Fruit fly (Drosophila melanogaster) whole organism, embryonic: ENCODE data around the gene ppl.
A peak's percentile ranks its signal among the peaks of the same experiment; 100 is the strongest.

Experiments used
- Asciz ChIP-seq: fragments of 200-800 bp; sonication (Bioruptor generic); optimal IDR thresholded peaks from 2 replicates; lab custom pipeline; 2017; ENCODE audit warnings: missing biosample characterization, mild to moderate bottlenecking, missing genetic modification characterization, missing genetic modification reagents
- Awh ChIP-seq: fragments of 200-800 bp; sonication (Bioruptor generic); IDR thresholded peaks from 2 replicates; pipeline ENCODE4, ENCODE4 v1.3.6; 2022; ENCODE audit warnings: missing biosample characterization, missing genetic modification characterization
- Blimp-1 ChIP-seq: fragments of 200-800 bp; sonication (Bioruptor generic); optimal IDR thresholded peaks from 3 replicates; lab custom pipeline; 2018; ENCODE audit warnings: missing biosample characterization, missing genetic modification characterization, mild to moderate bottlenecking, moderate library complexity, missing genetic modification reagents
- CG10274 ChIP-seq: fragments of 200-800 bp; sonication (Bioruptor generic); optimal IDR thresholded peaks from 3 replicates; lab custom pipeline; 2017; ENCODE audit warnings: missing biosample characterization, mild to moderate bottlenecking, missing genetic modification characterization
- CG10366 ChIP-seq: fragments of 200-800 bp; sonication (Bioruptor generic); IDR thresholded peaks from 2 replicates; pipeline ENCODE4 v1.3.6; 2022; ENCODE audit warnings: missing biosample characterization, missing genetic modification characterization
- CG10979 ChIP-seq: fragments of 200-800 bp; sonication (Bioruptor generic); optimal IDR thresholded peaks from 2 replicates; lab custom pipeline; 2018; ENCODE audit warnings: missing biosample characterization, mild to moderate bottlenecking, missing genetic modification characterization, moderate library complexity
- CG11504 ChIP-seq: fragments of 200-800 bp; sonication (Bioruptor generic); optimal IDR thresholded peaks from 3 replicates; lab custom pipeline; 2019; ENCODE audit warnings: missing biosample characterization, mild to moderate bottlenecking, missing genetic modification characterization, moderate library complexity
- CG12155 ChIP-seq: fragments of 200-800 bp; sonication (Bioruptor generic); optimal IDR thresholded peaks from 3 replicates; lab custom pipeline; 2016; ENCODE audit warnings: missing biosample characterization, missing genetic modification characterization
- CG12769 ChIP-seq: fragments of 200-800 bp; sonication (Bioruptor generic); optimal IDR thresholded peaks from 2 replicates; lab custom pipeline; 2019; ENCODE audit warnings: missing biosample characterization, mild to moderate bottlenecking, missing genetic modification characterization, moderate library complexity
- CG15514 ChIP-seq: fragments of 200-800 bp; sonication (Bioruptor generic); optimal IDR thresholded peaks from 3 replicates; lab custom pipeline; 2017; ENCODE audit warnings: missing biosample characterization, missing genetic modification characterization, mild to moderate bottlenecking, moderate library complexity, missing genetic modification reagents
- CG1602 ChIP-seq: fragments of 200-800 bp; sonication (Bioruptor generic); optimal IDR thresholded peaks from 3 replicates; lab custom pipeline; 2016; ENCODE audit warnings: missing biosample characterization, missing genetic modification characterization
- CG18619 ChIP-seq: fragments of 200-800 bp; sonication (Bioruptor generic); optimal IDR thresholded peaks from 3 replicates; lab custom pipeline; 2017; ENCODE audit warnings: missing biosample characterization, mild to moderate bottlenecking, missing genetic modification characterization
- CG31441 ChIP-seq: fragments of 200-800 bp; sonication (Bioruptor generic); IDR thresholded peaks from 2 replicates; pipeline ENCODE4 v1.3.6; 2022; ENCODE audit warnings: missing biosample characterization, missing genetic modification characterization
- CG32772 ChIP-seq: fragments of 200-800 bp; sonication (Bioruptor generic); IDR thresholded peaks from 2 replicates; pipeline ENCODE4 v1.3.6; 2022; ENCODE audit warnings: missing biosample characterization, missing genetic modification characterization
- CG6272 ChIP-seq: fragments of 200-800 bp; sonication (Bioruptor generic); IDR thresholded peaks from 2 replicates; pipeline ENCODE4 v1.3.6; 2022; ENCODE audit warnings: missing biosample characterization, missing genetic modification characterization
- CG6689 ChIP-seq: fragments of 200-800 bp; sonication (Bioruptor generic); IDR thresholded peaks from 2 replicates; pipeline ENCODE4 v1.3.6; 2022; ENCODE audit warnings: missing biosample characterization, missing genetic modification characterization
- CG7839 ChIP-seq: fragments of 200-800 bp; sonication (Bioruptor generic); optimal IDR thresholded peaks from 3 replicates; lab custom pipeline; 2018; ENCODE audit warnings: missing biosample characterization, mild to moderate bottlenecking, missing genetic modification characterization, moderate library complexity
- CG7963 ChIP-seq: fragments of 200-800 bp; sonication (Bioruptor generic); IDR thresholded peaks from 3 replicates; pipeline ENCODE4 v1.3.6; 2022; ENCODE audit warnings: missing biosample characterization, missing genetic modification characterization; ENCODE audit not compliant: partially characterized antibody
- Chrac-16 ChIP-seq: fragments of 200-800 bp; sonication (Bioruptor generic); optimal IDR thresholded peaks from 3 replicates; lab custom pipeline; 2016; ENCODE audit warnings: missing biosample characterization, missing genetic modification characterization
- CkIIα-i1 ChIP-seq: fragments of 200-800 bp; sonication (Bioruptor generic); IDR thresholded peaks from 2 replicates; pipeline ENCODE4 v1.3.6; 2022; ENCODE audit warnings: missing biosample characterization, missing genetic modification characterization
- Dfd ChIP-seq, 2 experiments: fragments of >200 bp; optimal IDR thresholded peaks; 2 replicates each; lab custom pipeline; 2017; ENCODE audit warnings: missing biosample characterization in 2 of 2, missing genetic modification characterization in 2 of 2
- Eip74EF ChIP-seq, 2 experiments: fragments of 200-800 bp in 1 of 2; fragments of >200 bp in 1 of 2; sonication (Bioruptor generic) in 1 of 2; optimal IDR thresholded peaks; 2 replicates each; lab custom pipeline; 2017 to 2019; ENCODE audit warnings: missing biosample characterization in 2 of 2, missing genetic modification characterization in 2 of 2, mild to moderate bottlenecking in 1 of 2, moderate library complexity in 1 of 2
- Ets65A ChIP-seq: fragments of 200-800 bp; sonication (Bioruptor generic); peaks from one replicate; lab custom pipeline; 2016; ENCODE audit warnings: missing biosample characterization, missing genetic modification characterization
- Fer1 ChIP-seq: fragments of 200-800 bp; sonication (Bioruptor generic); optimal IDR thresholded peaks from 2 replicates; lab custom pipeline; 2017; ENCODE audit warnings: missing biosample characterization, mild to moderate bottlenecking, missing genetic modification characterization
- Hr51 ChIP-seq, 2 experiments: fragments of 200-800 bp; sonication (Bioruptor generic); optimal IDR thresholded peaks; 2 replicates in 1 of 2; 3 replicates in 1 of 2; lab custom pipeline; 2016 to 2018; ENCODE audit warnings: missing biosample characterization in 2 of 2, missing genetic modification characterization in 2 of 2, mild to moderate bottlenecking in 1 of 2, moderate library complexity in 1 of 2
- Sox102F ChIP-seq: fragments of 200-800 bp; sonication (Bioruptor generic); optimal IDR thresholded peaks from 2 replicates; lab custom pipeline; 2018; ENCODE audit warnings: missing biosample characterization, mild to moderate bottlenecking, missing genetic modification characterization, moderate library complexity
- Tbp ChIP-seq: fragments of >200 bp; optimal IDR thresholded peaks from 2 replicates; lab custom pipeline; 2018; ENCODE audit warnings: missing biosample characterization, missing genetic modification characterization
- Xrp1 ChIP-seq: fragments of 200-800 bp; sonication (Bioruptor generic); IDR thresholded peaks from 2 replicates; pipeline ENCODE4 v1.3.6; 2022; ENCODE audit warnings: missing biosample characterization, missing genetic modification characterization
- ara ChIP-seq: fragments of 200-800 bp; sonication (Bioruptor generic); IDR thresholded peaks from 2 replicates; pipeline ENCODE4 v1.3.6; 2022; ENCODE audit warnings: missing biosample characterization, missing genetic modification characterization
- ci ChIP-seq: fragments of 200-800 bp; sonication (Bioruptor generic); IDR thresholded peaks from 3 replicates; pipeline ENCODE4 v1.3.6; 2022; ENCODE audit warnings: missing biosample characterization, missing genetic modification characterization
- dm ChIP-seq: fragments of 200-800 bp; sonication (Bioruptor generic); optimal IDR thresholded peaks from 3 replicates; lab custom pipeline; 2016; ENCODE audit warnings: missing biosample characterization, missing genetic modification characterization
- esg ChIP-seq: fragments of 200-800 bp; sonication (Bioruptor generic); conservative IDR thresholded peaks from 2 replicates; pipeline ENCODE4 v1.3.6; 2022; ENCODE audit warnings: missing biosample characterization, missing genetic modification characterization
- grn ChIP-seq: fragments of 200-800 bp; sonication (Bioruptor generic); optimal IDR thresholded peaks from 3 replicates; lab custom pipeline; 2017; ENCODE audit warnings: missing biosample characterization, missing genetic modification characterization
- ham ChIP-seq: fragments of 200-800 bp; sonication (Bioruptor generic); IDR thresholded peaks from 2 replicates; pipeline ENCODE4 v1.3.6; 2022; ENCODE audit warnings: missing biosample characterization, missing genetic modification characterization
- jing ChIP-seq: fragments of 200-800 bp; sonication (Bioruptor generic); optimal IDR thresholded peaks from 2 replicates; lab custom pipeline; 2018; ENCODE audit warnings: missing biosample characterization, mild to moderate bottlenecking, missing genetic modification characterization
- ken ChIP-seq: fragments of 200-800 bp; sonication (Bioruptor generic); IDR thresholded peaks from 3 replicates; pipeline ENCODE4 v1.3.6; 2022; ENCODE audit warnings: missing biosample characterization, missing genetic modification characterization
- lmd ChIP-seq: fragments of 200-800 bp; sonication (Bioruptor generic); IDR thresholded peaks from 2 replicates; pipeline ENCODE4 v1.3.6; 2022; ENCODE audit warnings: missing biosample characterization, missing genetic modification characterization
- nau ChIP-seq: fragments of 200-800 bp; sonication (Bioruptor generic); optimal IDR thresholded peaks from 3 replicates; lab custom pipeline; 2017; ENCODE audit warnings: missing biosample characterization, mild to moderate bottlenecking, missing genetic modification characterization, missing genetic modification reagents
- nom ChIP-seq: fragments of 200-800 bp; sonication (Bioruptor generic); optimal IDR thresholded peaks from 2 replicates; lab custom pipeline; 2017; ENCODE audit warnings: missing biosample characterization, missing genetic modification characterization, mild to moderate bottlenecking, moderate library complexity, missing genetic modification reagents
- ranshi ChIP-seq: fragments of 200-800 bp; sonication (Bioruptor generic); IDR thresholded peaks from 2 replicates; pipeline ENCODE4 v1.3.6; 2022; ENCODE audit warnings: missing biosample characterization, missing genetic modification characterization
- repo ChIP-seq: fragments of 200-800 bp; sonication (Bioruptor generic); optimal IDR thresholded peaks from 2 replicates; lab custom pipeline; 2016; ENCODE audit warnings: missing biosample characterization, missing genetic modification characterization
- slou ChIP-seq: fragments of 200-800 bp; sonication (Bioruptor generic); optimal IDR thresholded peaks from 3 replicates; lab custom pipeline; 2016; ENCODE audit warnings: missing biosample characterization, missing genetic modification characterization
- sqz ChIP-seq: fragments of 200-800 bp; sonication (Bioruptor generic); optimal IDR thresholded peaks from 3 replicates; lab custom pipeline; 2018; ENCODE audit warnings: missing biosample characterization, mild to moderate bottlenecking, missing genetic modification characterization
- vnd ChIP-seq: fragments of 200-800 bp; sonication (Bioruptor generic); IDR thresholded peaks from 3 replicates; pipeline ENCODE4 v1.3.6; 2022; ENCODE audit warnings: missing biosample characterization, missing genetic modification characterization; ENCODE audit not compliant: partially characterized antibody

ppl gene

dm6 chr3L:21256062-21257023 lies 25.0 kb downstream of the ppl start (continued):
- TF ChIP-seq Fer1 (GFP tag; lab: Kevin White, UChicago) (no peak), ara (GFP tag; lab: Robert Waterston, UW) (no peak), CG6272 (GFP tag; lab: Robert Waterston, UW) (no peak), ci (GFP tag; lab: Robert Waterston, UW) (no peak), CG11504 (tag; lab: Kevin White, UChicago) (peak; percentile 15), Awh (GFP tag; lab: Robert Waterston, UW) (peak; percentile 62; the same call in 1 of the 2 replicates), Asciz (no peak), Hr51 (GFP tag; optimal IDR thresholded peaks at IDR 0.05; lab: Kevin White, UChicago) (peak in 1 of 2 experiments; percentile 16), dm (no peak), sqz (peak; percentile 32)

DNA sequence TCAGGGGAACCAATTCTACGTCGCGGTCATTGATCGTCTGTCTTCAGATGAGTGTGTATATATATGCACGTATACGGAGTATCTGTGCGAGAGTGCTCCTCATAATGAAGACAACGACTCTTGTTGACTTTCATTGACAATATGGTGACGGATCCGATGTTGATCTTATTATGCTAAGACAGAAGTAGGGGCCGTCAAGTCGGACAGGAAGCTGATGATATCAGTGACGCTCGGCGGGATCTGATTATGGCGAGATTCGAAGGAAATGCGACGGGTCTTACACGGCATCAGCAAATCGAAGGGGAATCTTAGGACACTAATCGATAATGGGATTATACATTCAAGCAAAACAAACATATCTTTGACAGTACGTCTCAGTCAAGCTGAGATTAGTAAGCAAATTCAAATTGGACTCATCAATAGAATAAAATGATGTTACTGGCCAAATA lies 26.8 kb downstream of the ppl start:
- TF ChIP-seq CkIIα-i1 (GFP tag; lab: Robert Waterston, UW): no peak
- peak; percentile 5 for TF ChIP-seq nom
- TF ChIP-seq CG18619 (GFP tag; lab: Kevin White, UChicago): no peak
- TF ChIP-seq Ets65A: peak; percentile 74
- no peak for TF ChIP-seq nau (GFP tag; lab: Kevin White, UChicago)
- no peak for TF ChIP-seq CG12155 (GFP tag; lab: Kevin White, UChicago)
- TF ChIP-seq CG12769 (tag; lab: Kevin White, UChicago): no peak
- TF ChIP-seq ham (GFP tag; lab: Robert Waterston, UW): no peak
- no peak for TF ChIP-seq CG6689
- TF ChIP-seq ara (GFP tag; lab: Robert Waterston, UW): no peak

DNA sequence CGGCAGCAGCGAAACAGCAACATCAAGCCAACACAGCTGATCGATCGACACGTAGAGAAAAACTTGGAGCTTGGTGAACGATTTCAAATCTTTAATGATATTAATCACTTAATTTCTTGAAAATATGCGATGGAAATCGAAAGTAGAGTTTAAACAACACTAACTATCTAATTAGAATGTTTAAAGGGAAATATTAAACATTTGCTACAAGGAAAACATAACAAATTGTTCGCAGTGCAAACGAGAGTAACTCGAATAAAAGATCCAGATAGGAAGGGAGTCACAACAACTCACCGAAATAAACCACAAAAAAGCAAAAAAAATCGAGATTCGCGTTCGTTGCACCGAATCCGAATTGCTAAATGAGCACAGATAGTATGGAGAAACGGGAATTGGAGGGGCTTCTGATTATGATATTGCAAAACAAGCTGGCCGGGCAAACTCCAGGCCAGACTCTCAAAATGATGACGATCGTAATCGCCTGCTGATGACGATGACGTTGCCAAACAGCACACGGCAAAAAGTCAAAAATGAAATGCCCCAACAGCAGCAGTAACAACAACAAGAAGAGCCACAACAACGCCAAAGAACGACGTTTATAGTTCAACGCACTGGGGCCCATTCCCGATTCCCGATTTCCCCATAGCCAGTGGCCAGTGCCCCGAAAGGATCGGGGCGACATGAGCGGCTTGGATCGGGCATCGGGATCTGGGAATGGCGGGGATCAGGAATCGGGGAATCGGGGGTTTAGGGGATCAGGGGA lies 27.4 kb downstream of the ppl start:
- TF ChIP-seq Xrp1 (GFP tag; lab: Robert Waterston, UW) (0 out of 2 replicates have a peak, but pooled peaks have one; percentile 49), Eip74EF (GFP tag; optimal IDR thresholded peaks at IDR 0.05; lab: Kevin White, UChicago) (no peak), CG15514 (no peak), CG1602 (GFP tag; lab: Kevin White, UChicago) (peak; percentile 19), CG7963 (GFP tag; lab: Robert Waterston, UW) (no peak), Chrac-16 (GFP tag; lab: Kevin White, UChicago) (peak; percentile 24), Tbp (no peak), CG10979 (tag; lab: Kevin White, UChicago) (peak; percentile 73), CG10274 (GFP tag; lab: Kevin White, UChicago) (no peak), Sox102F (GFP tag; lab: Kevin White, UChicago) (peak; percentile 71), CG32772 (GFP tag; lab: Robert Waterston, UW) (no peak), CG10366 (GFP tag; lab: Robert Waterston, UW) (peak; percentile 15; the same call in 1 of the 2 replicates), ken (GFP tag; lab: Robert Waterston, UW) (no peak), grn (GFP tag; lab: Kevin White, UChicago) (peak; percentile 1), esg (GFP tag; lab: Robert Waterston, UW) (no peak; the same call in 1 of the 2 replicates), Blimp-1 (peak; percentile 65), repo (GFP tag; lab: Kevin White, UChicago) (no peak), slou (no peak), CG7839 (tag; lab: Kevin White, UChicago) (peak; percentile 57), CG31441 (GFP tag; lab: Robert Waterston, UW) (peak; percentile 65), jing (GFP tag; lab: Kevin White, UChicago) (peak; percentile 43), vnd (GFP tag; lab: Robert Waterston, UW) (no peak), ranshi (GFP tag; lab: Robert Waterston, UW) (peak; percentile 20; the same call in 1 of the 2 replicates), Dfd (GFP tag; optimal IDR thresholded peaks at IDR 0.05; lab: Kevin White, UChicago) (no peak), lmd (GFP tag; lab: Robert Waterston, UW) (peak; percentile 13; the same call in 1 of the 2 replicates)
